Fruit fly (Drosophila melanogaster) whole organism, embryonic: ENCODE measurements around the gene Ance-2.

ENCODE experiments used
- ATbp ChIP-seq: fragments of 200-800 bp; sonication (Bioruptor generic); optimal IDR thresholded peaks from 2 replicates; lab custom pipeline; 2017; ENCODE audit warnings: missing biosample characterization, mild to moderate bottlenecking, missing genetic modification characterization, missing genetic modification reagents
- Adf1 ChIP-seq: fragments of 200-800 bp; sonication (Bioruptor generic); IDR thresholded peaks from 2 replicates; pipeline ENCODE4 v1.3.6; 2022; ENCODE audit warnings: missing biosample characterization, missing genetic modification characterization
- Awh ChIP-seq: fragments of 200-800 bp; sonication (Bioruptor generic); IDR thresholded peaks from 2 replicates; pipeline ENCODE4, ENCODE4 v1.3.6; 2022; ENCODE audit warnings: missing biosample characterization, missing genetic modification characterization
- Blimp-1 ChIP-seq: fragments of 200-800 bp; sonication (Bioruptor generic); optimal IDR thresholded peaks from 3 replicates; lab custom pipeline; 2018; ENCODE audit warnings: missing biosample characterization, missing genetic modification characterization, mild to moderate bottlenecking, moderate library complexity, missing genetic modification reagents
- CG1024 ChIP-seq: fragments of 200-800 bp; sonication (Bioruptor generic); IDR thresholded peaks from 2 replicates; pipeline ENCODE4 v1.3.6; 2022; ENCODE audit warnings: missing biosample characterization, missing genetic modification characterization
- CG11247 ChIP-seq: fragments of 200-800 bp; sonication (Bioruptor generic); IDR thresholded peaks from 2 replicates; pipeline ENCODE4 v1.3.6; 2022; ENCODE audit warnings: missing biosample characterization, missing genetic modification characterization
- CG11456 ChIP-seq: fragments of 200-800 bp; sonication (Bioruptor generic); IDR thresholded peaks from 3 replicates; pipeline ENCODE4 v1.3.6; 2022; ENCODE audit warnings: missing biosample characterization, missing genetic modification characterization
- CG12299 ChIP-seq: fragments of 200-800 bp; sonication (Bioruptor generic); optimal IDR thresholded peaks from 2 replicates; lab custom pipeline; 2018; ENCODE audit warnings: missing biosample characterization, mild to moderate bottlenecking, missing genetic modification characterization
- CG13296 ChIP-seq: fragments of 200-800 bp; sonication (Bioruptor generic); optimal IDR thresholded peaks from 3 replicates; lab custom pipeline; 2018; ENCODE audit warnings: missing biosample characterization, mild to moderate bottlenecking, missing genetic modification characterization
- CG13775 ChIP-seq: fragments of 200-800 bp; sonication (Bioruptor generic); optimal IDR thresholded peaks from 3 replicates; lab custom pipeline; 2017; ENCODE audit warnings: missing biosample characterization, mild to moderate bottlenecking, missing genetic modification characterization
- CG13894 ChIP-seq: fragments of 200-800 bp; sonication (Bioruptor generic); optimal IDR thresholded peaks from 3 replicates; lab custom pipeline; 2018; ENCODE audit warnings: missing biosample characterization, mild to moderate bottlenecking, missing genetic modification characterization, moderate library complexity
- CG14667 ChIP-seq: fragments of 200-800 bp; sonication (Bioruptor generic); IDR thresholded peaks from 2 replicates; pipeline ENCODE4 v1.3.6; 2022; ENCODE audit warnings: missing biosample characterization, missing genetic modification characterization
- CG14860 ChIP-seq: fragments of 200-800 bp; sonication (Bioruptor generic); IDR thresholded peaks from 3 replicates; pipeline ENCODE4 v1.3.6; 2022; ENCODE audit warnings: missing biosample characterization, missing genetic modification characterization; ENCODE audit not compliant: partially characterized antibody
- CG15011 ChIP-seq: fragments of 200-800 bp; sonication (Bioruptor generic); optimal IDR thresholded peaks from 3 replicates; lab custom pipeline; 2018; ENCODE audit warnings: missing biosample characterization, mild to moderate bottlenecking, missing genetic modification characterization
- CG15479 ChIP-seq: fragments of 200-800 bp; sonication (Bioruptor generic); optimal IDR thresholded peaks from 3 replicates; lab custom pipeline; 2019; ENCODE audit warnings: missing biosample characterization, mild to moderate bottlenecking, missing genetic modification characterization, moderate library complexity
- CG17829 ChIP-seq: fragments of 200-800 bp; optimal IDR thresholded peaks from 2 replicates; lab custom pipeline; 2019; ENCODE audit warnings: missing biosample characterization, mild to moderate bottlenecking, missing genetic modification characterization, moderate library complexity
- CG32767 ChIP-seq: fragments of 200-800 bp; sonication (Bioruptor generic); IDR thresholded peaks from 2 replicates; pipeline ENCODE4 v1.3.6; 2022; ENCODE audit warnings: missing biosample characterization, missing genetic modification characterization
- CG4730 ChIP-seq: fragments of 200-800 bp; sonication (Bioruptor generic); IDR thresholded peaks from 2 replicates; pipeline ENCODE4 v1.3.6; 2022; ENCODE audit warnings: missing biosample characterization, missing genetic modification characterization
- CG6683 ChIP-seq: fragments of 200-800 bp; sonication (Bioruptor generic); optimal IDR thresholded peaks from 2 replicates; lab custom pipeline; 2017; ENCODE audit warnings: missing biosample characterization, mild to moderate bottlenecking, missing genetic modification characterization, missing genetic modification reagents
- CG8290 ChIP-seq, 3 experiments: fragments of 200-800 bp; sonication (Bioruptor generic); optimal IDR thresholded peaks; 2 replicates each; lab custom pipeline; 2016 to 2019; ENCODE audit warnings: missing biosample characterization in 3 of 3, missing genetic modification characterization in 3 of 3, mild to moderate bottlenecking in 2 of 3, moderate library complexity in 1 of 3
- CG9727 ChIP-seq: fragments of 200-800 bp; sonication (Bioruptor generic); optimal IDR thresholded peaks from 3 replicates; lab custom pipeline; 2017; ENCODE audit warnings: missing biosample characterization, mild to moderate bottlenecking, missing genetic modification characterization
- Doc3 ChIP-seq: fragments of 200-800 bp; sonication (Bioruptor generic); IDR thresholded peaks from 3 replicates; pipeline ENCODE4 v1.3.6; 2022; ENCODE audit warnings: missing biosample characterization, missing genetic modification characterization; ENCODE audit not compliant: partially characterized antibody
- Drgx ChIP-seq: fragments of 200-800 bp; sonication (Bioruptor generic); IDR thresholded peaks from 2 replicates; pipeline ENCODE4 v1.3.6; 2022; ENCODE audit warnings: missing biosample characterization, missing genetic modification characterization
- ERR ChIP-seq: fragments of 200-800 bp; sonication (Bioruptor generic); optimal IDR thresholded peaks from 2 replicates; lab custom pipeline; 2016; ENCODE audit warnings: missing biosample characterization, missing genetic modification characterization
- Eip74EF ChIP-seq, 2 experiments: fragments of 200-800 bp in 1 of 2; fragments of >200 bp in 1 of 2; sonication (Bioruptor generic) in 1 of 2; optimal IDR thresholded peaks; 2 replicates each; lab custom pipeline; 2017 to 2019; ENCODE audit warnings: missing biosample characterization in 2 of 2, missing genetic modification characterization in 2 of 2, mild to moderate bottlenecking in 1 of 2, moderate library complexity in 1 of 2
- Ets65A ChIP-seq: fragments of 200-800 bp; sonication (Bioruptor generic); peaks from one replicate; lab custom pipeline; 2016; ENCODE audit warnings: missing biosample characterization, missing genetic modification characterization
- GATAe ChIP-seq: fragments of 200-800 bp; sonication (Bioruptor generic); conservative IDR thresholded peaks from 2 replicates; pipeline ENCODE4 v1.3.6; 2022; ENCODE audit warnings: missing biosample characterization, missing genetic modification characterization
- HmgD ChIP-seq: fragments of 200-800 bp; sonication (Bioruptor generic); optimal IDR thresholded peaks from 3 replicates; lab custom pipeline; 2016; ENCODE audit warnings: missing biosample characterization, missing genetic modification characterization
- Optix ChIP-seq: fragments of 200-800 bp; sonication (Bioruptor generic); IDR thresholded peaks from 3 replicates; pipeline ENCODE4 v1.3.6; 2022; ENCODE audit warnings: missing biosample characterization, missing genetic modification characterization
- Rx ChIP-seq: fragments of 200-800 bp; sonication (Bioruptor generic); IDR thresholded peaks from 2 replicates; pipeline ENCODE4 v1.3.6; 2022; ENCODE audit warnings: missing biosample characterization, missing genetic modification characterization
- Side ChIP-seq: fragments of 200-800 bp; sonication (Bioruptor generic); optimal IDR thresholded peaks from 2 replicates; lab custom pipeline; 2016; ENCODE audit warnings: missing biosample characterization, missing genetic modification characterization
- ara ChIP-seq: fragments of 200-800 bp; sonication (Bioruptor generic); IDR thresholded peaks from 2 replicates; pipeline ENCODE4 v1.3.6; 2022; ENCODE audit warnings: missing biosample characterization, missing genetic modification characterization
- ase ChIP-seq: fragments of 200-800 bp; sonication (Bioruptor generic); IDR thresholded peaks from 3 replicates; pipeline ENCODE4 v1.3.6; 2022; ENCODE audit warnings: missing biosample characterization, missing genetic modification characterization
- cg ChIP-seq: fragments of 200-800 bp; sonication (Bioruptor generic); optimal IDR thresholded peaks from 3 replicates; lab custom pipeline; 2019; ENCODE audit warnings: missing biosample characterization, mild to moderate bottlenecking, missing genetic modification characterization, moderate library complexity
- ci ChIP-seq: fragments of 200-800 bp; sonication (Bioruptor generic); IDR thresholded peaks from 3 replicates; pipeline ENCODE4 v1.3.6; 2022; ENCODE audit warnings: missing biosample characterization, missing genetic modification characterization
- corto ChIP-seq: fragments of 200-800 bp; sonication (Bioruptor generic); optimal IDR thresholded peaks from 2 replicates; lab custom pipeline; 2016; ENCODE audit warnings: missing biosample characterization, mild to moderate bottlenecking, missing genetic modification characterization, moderate library complexity
- dan ChIP-seq: fragments of 200-800 bp; sonication (Bioruptor generic); IDR thresholded peaks from 2 replicates; pipeline ENCODE4 v1.3.6; 2022; ENCODE audit warnings: missing biosample characterization, missing genetic modification characterization
- gcm ChIP-seq: fragments of 200-800 bp; sonication (Bioruptor generic); optimal IDR thresholded peaks from 2 replicates; lab custom pipeline; 2019; ENCODE audit warnings: missing biosample characterization, mild to moderate bottlenecking, missing genetic modification characterization, moderate library complexity
- jigr1 ChIP-seq: fragments of 200-800 bp; sonication (Bioruptor generic); IDR thresholded peaks from 3 replicates; pipeline ENCODE4 v1.3.6; 2022; ENCODE audit warnings: missing biosample characterization, missing genetic modification characterization
- nom ChIP-seq: fragments of 200-800 bp; sonication (Bioruptor generic); optimal IDR thresholded peaks from 2 replicates; lab custom pipeline; 2017; ENCODE audit warnings: missing biosample characterization, missing genetic modification characterization, mild to moderate bottlenecking, moderate library complexity, missing genetic modification reagents
- repo ChIP-seq: fragments of 200-800 bp; sonication (Bioruptor generic); optimal IDR thresholded peaks from 2 replicates; lab custom pipeline; 2016; ENCODE audit warnings: missing biosample characterization, missing genetic modification characterization
- sd ChIP-seq: fragments of 200-800 bp; sonication (Bioruptor generic); optimal IDR thresholded peaks from 3 replicates; lab custom pipeline; 2018; ENCODE audit warnings: missing biosample characterization, mild to moderate bottlenecking, missing genetic modification characterization, moderate library complexity
- sob ChIP-seq: fragments of 200-800 bp; sonication (Bioruptor generic); IDR thresholded peaks from 2 replicates; pipeline ENCODE4 v1.3.6; 2022; ENCODE audit warnings: missing biosample characterization, missing genetic modification characterization
- tgo ChIP-seq: fragments of 200-800 bp; sonication (Bioruptor generic); IDR thresholded peaks from 3 replicates; pipeline ENCODE4 v1.3.6; 2022; ENCODE audit warnings: missing biosample characterization, missing genetic modification characterization
- tna ChIP-seq: fragments of 200-800 bp; sonication (Bioruptor generic); IDR thresholded peaks from 2 replicates; pipeline ENCODE4 v1.3.6; 2022; ENCODE audit warnings: missing biosample characterization, missing genetic modification characterization; ENCODE audit not compliant: partially characterized antibody
- wor ChIP-seq: fragments of 200-800 bp; sonication (Bioruptor generic); IDR thresholded peaks from 2 replicates; pipeline ENCODE4 v1.3.6; 2022; ENCODE audit warnings: missing biosample characterization, missing genetic modification characterization

The Ance-2 gene

dm6 chr2L:13934542-13935065 is 25.5 kb downstream of the Ance-2 start, which contains the start of gene Vajk2 (continued):
- TF ChIP-seq CG1024 (GFP tag; lab: Robert Waterston, UW) = no peak
- no peak for TF ChIP-seq HmgD (GFP tag; lab: Kevin White, UChicago)
- peak; percentile 68 for TF ChIP-seq Adf1
- no peak for TF ChIP-seq Awh (GFP tag; lab: Robert Waterston, UW)
- no peak for TF ChIP-seq CG15479 (GFP tag; lab: Kevin White, UChicago)
- TF ChIP-seq CG11456 (GFP tag; lab: Robert Waterston, UW) = no peak; the same call in 2 of the 3 replicates
- TF ChIP-seq Rx (GFP tag; lab: Robert Waterston, UW) = no peak
- TF ChIP-seq sob (GFP tag; lab: Robert Waterston, UW) = no peak

dm6 chr2L:13947476-13947875 is 38.3 kb downstream of the Ance-2 start, which contains the start of gene Vajk3:
Vajk3 (minus strand) TSS chr2L:13947476.
- peak; percentile 67 for TF ChIP-seq cg (GFP tag; lab: Kevin White, UChicago)
- TF ChIP-seq tna (GFP tag; lab: Robert Waterston, UW) = no peak
- peak; percentile 3 for TF ChIP-seq CG13894 (tag; lab: Kevin White, UChicago)
- no peak for TF ChIP-seq wor
- TF ChIP-seq CG13296 (GFP tag; lab: Kevin White, UChicago) = peak; percentile 16
- TF ChIP-seq Eip74EF (GFP tag; optimal IDR thresholded peaks at IDR 0.05; lab: Kevin White, UChicago) = peak in 1 of 2 experiments; percentile 18
- TF ChIP-seq Ets65A (GFP tag; lab: Kevin White, UChicago) = peak; percentile 17
- TF ChIP-seq Doc3 = no peak
- no peak for TF ChIP-seq CG14667 (GFP tag; lab: Robert Waterston, UW)
- TF ChIP-seq CG8290 (GFP tag; optimal IDR thresholded peaks at IDR 0.05; lab: Kevin White, UChicago) = no peak
- TF ChIP-seq CG8290 (tag; optimal IDR thresholded peaks at IDR 0.05; lab: Kevin White, UChicago) = peak in 1 of 2 experiments; percentile 0

- TF ChIP-seq Optix (GFP tag; lab: Robert Waterston, UW) (0 out of 3 replicates have a peak, but pooled peaks have one; percentile 8), CG32767 (GFP tag; lab: Robert Waterston, UW) (no peak), CG14860 (GFP tag; lab: Robert Waterston, UW) (no peak), CG9727 (GFP tag; lab: Kevin White, UChicago) (no peak), GATAe (GFP tag; lab: Robert Waterston, UW) (no peak), CG12299 (no peak), CG6683 (GFP tag; lab: Kevin White, UChicago) (no peak), dan (GFP tag; lab: Robert Waterston, UW) (no peak), repo (GFP tag; lab: Kevin White, UChicago) (no peak), sd (tag; lab: Kevin White, UChicago) (no peak), Blimp-1 (peak; percentile 90)
Measured at dm6 chr2L:13949789-13950188, 40.7 kb downstream of the Ance-2 start.

- TF ChIP-seq CG4730 (GFP tag; lab: Robert Waterston, UW) (peak; percentile 10; the same call in 1 of the 2 replicates), ERR (no peak), ATbp (GFP tag; lab: Kevin White, UChicago) (no peak), tgo (GFP tag; lab: Robert Waterston, UW) (peak; percentile 37; the same call in 1 of the 3 replicates), Side (no peak), ci (GFP tag; lab: Robert Waterston, UW) (0 out of 3 replicates have a peak, but pooled peaks have one; percentile 21), jigr1 (GFP tag; lab: Robert Waterston, UW) (no peak), corto (GFP tag; lab: Kevin White, UChicago) (peak; percentile 70), nom (peak; percentile 61), ara (GFP tag; lab: Robert Waterston, UW) (peak; percentile 18; the same call in 1 of the 2 replicates), CG13775 (GFP tag; lab: Kevin White, UChicago) (no peak), Awh (GFP tag; lab: Robert Waterston, UW) (no peak), CG17829 (tag; lab: Kevin White, UChicago) (no peak), Drgx (peak; percentile 97), ase (GFP tag; lab: Robert Waterston, UW) (0 out of 3 replicates have a peak, but pooled peaks have one; percentile 42), CG15011 (GFP tag; lab: Kevin White, UChicago) (no peak), gcm (GFP tag; lab: Kevin White, UChicago) (peak; percentile 82), CG11247 (0 out of 2 replicates have a peak, but pooled peaks have one; percentile 8)
Measured at dm6 chr2L:13955775-13956174, 46.6 kb downstream of the Ance-2 start.
